Fruit fly (Drosophila melanogaster): Measurements from ENCODE around the gene Vha14-2.

dm6 chr3R:6170737-6171136, 48.3 kb downstream of the Vha14-2 start:
- TF ChIP-seq usp (GFP tag; optimal IDR thresholded peaks at IDR 0.05) (no peak), pan (optimal IDR thresholded peaks at IDR 0.05) (no peak), psq (optimal IDR thresholded peaks at IDR 0.05) (no peak), CG8478 (optimal IDR thresholded peaks at IDR 0.05) (no peak), EcR (GFP tag; optimal IDR thresholded peaks at IDR 0.05) (no peak), Dll (optimal IDR thresholded peaks at IDR 0.05) (no peak)

Measured in whole organism.